Fruit fly (Drosophila melanogaster) whole organism, embryonic: ENCODE data around the gene Polr3G.

Source experiments
- Ada2b ChIP-seq: fragments of 200-800 bp; sonication (Bioruptor generic); IDR thresholded peaks from 2 replicates; pipeline ENCODE4 v1.3.6; 2022; ENCODE audit warnings: missing biosample characterization, missing genetic modification characterization
- Adf1 ChIP-seq: fragments of 200-800 bp; sonication (Bioruptor generic); IDR thresholded peaks from 2 replicates; pipeline ENCODE4 v1.3.6; 2022; ENCODE audit warnings: missing biosample characterization, missing genetic modification characterization
- B-H2 ChIP-seq: fragments of 200-800 bp; sonication (Bioruptor generic); optimal IDR thresholded peaks from 2 replicates; lab custom pipeline; 2018; ENCODE audit warnings: missing biosample characterization, mild to moderate bottlenecking, missing genetic modification characterization
- BEAF-32 ChIP-seq: fragments of 200-800 bp; sonication (Bioruptor generic); optimal IDR thresholded peaks from 3 replicates; lab custom pipeline; 2017; ENCODE audit warnings: missing biosample characterization, missing genetic modification characterization, mild to moderate bottlenecking, moderate library complexity, missing genetic modification reagents
- CG1233 ChIP-seq: fragments of 200-800 bp; sonication (Bioruptor generic); optimal IDR thresholded peaks from 4 replicates; lab custom pipeline; 2018; ENCODE audit warnings: missing biosample characterization, mild to moderate bottlenecking, missing genetic modification characterization
- CG13287 ChIP-seq: fragments of 200-800 bp; sonication (Bioruptor generic); IDR thresholded peaks from 2 replicates; pipeline ENCODE4 v1.3.6; 2022; ENCODE audit warnings: missing biosample characterization, missing genetic modification characterization; ENCODE audit not compliant: partially characterized antibody
- CG2199 ChIP-seq: fragments of 200-800 bp; sonication (Bioruptor generic); IDR thresholded peaks from 3 replicates; pipeline ENCODE4 v1.3.6; 2022; ENCODE audit warnings: missing biosample characterization, missing genetic modification characterization
- CG2889 ChIP-seq: fragments of 200-800 bp; sonication (Bioruptor generic); IDR thresholded peaks from 3 replicates; pipeline ENCODE4 v1.3.6; 2022; ENCODE audit warnings: missing biosample characterization, missing genetic modification characterization
- CG30020 ChIP-seq: fragments of 200-800 bp; optimal IDR thresholded peaks from 2 replicates; lab custom pipeline; 2019; ENCODE audit warnings: missing biosample characterization, mild to moderate bottlenecking, missing genetic modification characterization, moderate library complexity
- CG3065 ChIP-seq: fragments of 200-800 bp; sonication (Bioruptor generic); optimal IDR thresholded peaks from 2 replicates; lab custom pipeline; 2016; ENCODE audit warnings: missing biosample characterization, missing genetic modification characterization
- CG32532 ChIP-seq: fragments of 200-800 bp; sonication (Bioruptor generic); IDR thresholded peaks from 2 replicates; pipeline ENCODE4 v1.3.6; 2022; ENCODE audit warnings: missing biosample characterization, missing genetic modification characterization
- CG33213 ChIP-seq: fragments of 200-800 bp; sonication (Bioruptor generic); optimal IDR thresholded peaks from 3 replicates; lab custom pipeline; 2016; ENCODE audit warnings: missing biosample characterization, missing genetic modification characterization
- CG33557 ChIP-seq: fragments of 200-800 bp; sonication (Bioruptor generic); optimal IDR thresholded peaks from 2 replicates; lab custom pipeline; 2019; ENCODE audit warnings: missing biosample characterization, mild to moderate bottlenecking, missing genetic modification characterization, moderate library complexity
- CG3726 ChIP-seq: fragments of 200-800 bp; sonication (Bioruptor generic); IDR thresholded peaks from 3 replicates; pipeline ENCODE4, ENCODE4 v1.3.6; 2022; ENCODE audit warnings: missing biosample characterization, missing genetic modification characterization
- CG3838 ChIP-seq: fragments of 200-800 bp; sonication (Bioruptor generic); optimal IDR thresholded peaks from 3 replicates; lab custom pipeline; 2016; ENCODE audit warnings: missing biosample characterization, missing genetic modification characterization
- CG4730 ChIP-seq: fragments of 200-800 bp; sonication (Bioruptor generic); IDR thresholded peaks from 2 replicates; pipeline ENCODE4 v1.3.6; 2022; ENCODE audit warnings: missing biosample characterization, missing genetic modification characterization
- CG6683 ChIP-seq: fragments of 200-800 bp; sonication (Bioruptor generic); optimal IDR thresholded peaks from 2 replicates; lab custom pipeline; 2017; ENCODE audit warnings: missing biosample characterization, mild to moderate bottlenecking, missing genetic modification characterization, missing genetic modification reagents
- CG6791 ChIP-seq: fragments of 200-800 bp; sonication (Bioruptor generic); IDR thresholded peaks from 3 replicates; pipeline ENCODE4 v1.3.6; 2022; ENCODE audit warnings: missing biosample characterization, missing genetic modification characterization; ENCODE audit not compliant: partially characterized antibody
- CG7745 ChIP-seq: fragments of 200-800 bp; sonication (Bioruptor generic); optimal IDR thresholded peaks from 2 replicates; lab custom pipeline; 2018; ENCODE audit warnings: missing biosample characterization, mild to moderate bottlenecking, missing genetic modification characterization, moderate library complexity
- CG7786 ChIP-seq: fragments of 200-800 bp; sonication (Bioruptor generic); optimal IDR thresholded peaks from 2 replicates; lab custom pipeline; 2016; ENCODE audit warnings: missing biosample characterization, missing genetic modification characterization
- CoRest ChIP-seq: fragments of 200-800 bp; sonication (Bioruptor generic); optimal IDR thresholded peaks from 3 replicates; lab custom pipeline; 2018; ENCODE audit warnings: missing biosample characterization, mild to moderate bottlenecking, missing genetic modification characterization, moderate library complexity
- Dll ChIP-seq: fragments of 200-800 bp; sonication (Bioruptor generic); IDR thresholded peaks from 4 replicates; pipeline ENCODE4 v1.3.6; 2022; ENCODE audit warnings: missing biosample characterization, missing genetic modification characterization; ENCODE audit not compliant: partially characterized antibody
- H15 ChIP-seq: fragments of 200-800 bp; sonication (Bioruptor generic); IDR thresholded peaks from 3 replicates; pipeline ENCODE4 v1.3.6; 2022; ENCODE audit warnings: missing biosample characterization, missing genetic modification characterization
- HLH4C ChIP-seq: fragments of 200-800 bp; sonication (Bioruptor generic); IDR thresholded peaks from 3 replicates; pipeline ENCODE4 v1.3.6; 2022; ENCODE audit warnings: missing biosample characterization, missing genetic modification characterization; ENCODE audit not compliant: partially characterized antibody
- HmgZ ChIP-seq: fragments of 200-800 bp; sonication (Bioruptor generic); optimal IDR thresholded peaks from 2 replicates; lab custom pipeline; 2018; ENCODE audit warnings: missing biosample characterization, mild to moderate bottlenecking, missing genetic modification characterization
- Scr ChIP-seq: fragments of 200-800 bp; sonication (Bioruptor generic); IDR thresholded peaks from 2 replicates; pipeline ENCODE4 v1.3.6; 2022; ENCODE audit warnings: missing biosample characterization, missing genetic modification characterization; ENCODE audit not compliant: partially characterized antibody
- Sox102F ChIP-seq: fragments of 200-800 bp; sonication (Bioruptor generic); optimal IDR thresholded peaks from 2 replicates; lab custom pipeline; 2018; ENCODE audit warnings: missing biosample characterization, mild to moderate bottlenecking, missing genetic modification characterization, moderate library complexity
- Ssrp ChIP-seq: fragments of 200-800 bp; sonication (Bioruptor generic); optimal IDR thresholded peaks from 2 replicates; lab custom pipeline; 2018; ENCODE audit warnings: missing biosample characterization, mild to moderate bottlenecking, missing genetic modification characterization, moderate library complexity
- ab ChIP-seq: fragments of 200-800 bp; sonication (Bioruptor generic); optimal IDR thresholded peaks from 2 replicates; lab custom pipeline; 2016; ENCODE audit warnings: missing biosample characterization, missing genetic modification characterization
- al ChIP-seq: fragments of 200-800 bp; sonication (Bioruptor generic); IDR thresholded peaks from 2 replicates; pipeline ENCODE4 v1.3.6; 2022; ENCODE audit warnings: missing biosample characterization, missing genetic modification characterization
- amos ChIP-seq: fragments of 200-800 bp; sonication (Bioruptor generic); IDR thresholded peaks from 2 replicates; pipeline ENCODE4 v1.3.6; 2022; ENCODE audit warnings: missing biosample characterization, missing genetic modification characterization; ENCODE audit not compliant: partially characterized antibody
- bcd ChIP-seq: fragments of 200-800 bp; sonication (Bioruptor generic); optimal IDR thresholded peaks from 2 replicates; lab custom pipeline; 2017; ENCODE audit warnings: missing biosample characterization, mild to moderate bottlenecking, missing genetic modification characterization
- bigmax ChIP-seq: fragments of 200-800 bp; sonication (Bioruptor generic); optimal IDR thresholded peaks from 2 replicates; lab custom pipeline; 2018; ENCODE audit warnings: missing biosample characterization, mild to moderate bottlenecking, missing genetic modification characterization
- bsh ChIP-seq, 2 experiments: fragments of 200-800 bp; sonication (Bioruptor generic); optimal IDR thresholded peaks; 2 replicates each; lab custom pipeline; 2017 to 2018; ENCODE audit warnings: mild to moderate bottlenecking in 2 of 2, missing biosample characterization in 2 of 2, missing genetic modification characterization in 2 of 2, moderate library complexity in 1 of 2
- chinmo ChIP-seq: fragments of 200-800 bp; sonication (Bioruptor generic); IDR thresholded peaks from 4 replicates; pipeline ENCODE4 v1.3.6; 2022; ENCODE audit warnings: missing biosample characterization, missing genetic modification characterization; ENCODE audit not compliant: partially characterized antibody
- crol ChIP-seq: fragments of 200-800 bp; sonication (Bioruptor generic); IDR thresholded peaks from 2 replicates; pipeline ENCODE4 v1.3.6; 2022; ENCODE audit warnings: missing biosample characterization, missing genetic modification characterization
- crp ChIP-seq, 2 experiments: fragments of 200-800 bp; sonication (Bioruptor generic); optimal IDR thresholded peaks; 2 replicates in 1 of 2; 3 replicates in 1 of 2; lab custom pipeline; 2017; ENCODE audit warnings: missing biosample characterization in 2 of 2, missing genetic modification characterization in 2 of 2, mild to moderate bottlenecking in 1 of 2, moderate library complexity in 1 of 2
- fd3F ChIP-seq: fragments of 200-800 bp; sonication (Bioruptor generic); optimal IDR thresholded peaks from 2 replicates; lab custom pipeline; 2018; ENCODE audit warnings: missing biosample characterization, mild to moderate bottlenecking, missing genetic modification characterization, moderate library complexity
- hb ChIP-seq: fragments of 200-800 bp; sonication (Bioruptor generic); IDR thresholded peaks from 3 replicates; pipeline ENCODE4 v1.3.6; 2022; ENCODE audit warnings: missing biosample characterization, missing genetic modification characterization; ENCODE audit not compliant: partially characterized antibody
- psq ChIP-seq: fragments of 200-800 bp; sonication (Bioruptor generic); optimal IDR thresholded peaks from 2 replicates; lab custom pipeline; 2017; ENCODE audit warnings: missing biosample characterization, missing genetic modification characterization
- sna ChIP-seq: fragments of 200-800 bp; sonication (Bioruptor generic); IDR thresholded peaks from 2 replicates; pipeline ENCODE4 v1.3.6; 2022; ENCODE audit warnings: missing biosample characterization, missing genetic modification characterization; ENCODE audit not compliant: partially characterized antibody
- unc-4 ChIP-seq: fragments of 200-800 bp; sonication (Bioruptor generic); IDR thresholded peaks from 2 replicates; pipeline ENCODE4 v1.3.6; 2022; ENCODE audit warnings: missing biosample characterization, missing genetic modification characterization; ENCODE audit not compliant: partially characterized antibody
- vnd ChIP-seq: fragments of 200-800 bp; sonication (Bioruptor generic); IDR thresholded peaks from 3 replicates; pipeline ENCODE4 v1.3.6; 2022; ENCODE audit warnings: missing biosample characterization, missing genetic modification characterization; ENCODE audit not compliant: partially characterized antibody

Polr3G gene

DNA sequence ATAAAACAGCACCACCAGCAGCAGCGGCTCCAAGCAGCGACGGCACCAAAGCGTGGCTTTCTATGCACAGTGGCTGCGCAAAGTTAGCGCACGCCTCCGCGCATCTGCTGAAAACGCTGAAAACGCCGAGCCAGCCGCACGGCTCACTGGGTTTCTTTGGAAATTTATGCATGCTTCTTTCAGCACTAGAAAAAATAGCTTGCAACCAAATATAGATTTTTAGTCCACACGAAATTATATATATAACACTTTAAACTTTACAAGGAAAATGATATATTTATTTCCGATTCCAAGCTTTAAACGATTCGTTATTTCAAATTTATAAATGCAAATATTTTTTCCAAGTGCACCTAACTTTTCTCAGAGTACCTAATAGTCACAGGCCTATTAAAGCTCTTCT is 22.3 kb downstream of the Polr3G start (continued):
- TF ChIP-seq CG7786 (no peak), CG3726 (GFP tag; lab: Robert Waterston, UW) (no peak), CoRest (tag; lab: Kevin White, UChicago) (peak; percentile 36), crp (GFP tag; optimal IDR thresholded peaks at IDR 0.05; lab: Kevin White, UChicago) (no peak), CG3838 (GFP tag; lab: Kevin White, UChicago) (no peak), B-H2 (GFP tag; lab: Kevin White, UChicago) (no peak), Ssrp (tag; lab: Kevin White, UChicago) (peak; percentile 48), CG2889 (no peak), psq (GFP tag; lab: Kevin White, UChicago) (no peak), CG33557 (GFP tag; lab: Kevin White, UChicago) (peak; percentile 14), CG6683 (GFP tag; lab: Kevin White, UChicago) (no peak), HmgZ (tag; lab: Kevin White, UChicago) (no peak), Ada2b (no peak), bsh (GFP tag; optimal IDR thresholded peaks at IDR 0.05; lab: Kevin White, UChicago) (peak in 1 of 2 experiments; percentile 81), CG4730 (GFP tag; lab: Robert Waterston, UW) (no peak), CG33213 (no peak), bigmax (no peak), CG1233 (GFP tag; lab: Kevin White, UChicago) (peak; percentile 24), CG32532 (GFP tag; lab: Robert Waterston, UW) (0 out of 2 replicates have a peak, but pooled peaks have one; percentile 32), H15 (GFP tag; lab: Robert Waterston, UW) (no peak), Sox102F (peak; percentile 58), ab (GFP tag; lab: Kevin White, UChicago) (no peak), CG30020 (no peak), Adf1 (no peak), al (peak; percentile 23; the same call in 1 of the 2 replicates)

DNA sequence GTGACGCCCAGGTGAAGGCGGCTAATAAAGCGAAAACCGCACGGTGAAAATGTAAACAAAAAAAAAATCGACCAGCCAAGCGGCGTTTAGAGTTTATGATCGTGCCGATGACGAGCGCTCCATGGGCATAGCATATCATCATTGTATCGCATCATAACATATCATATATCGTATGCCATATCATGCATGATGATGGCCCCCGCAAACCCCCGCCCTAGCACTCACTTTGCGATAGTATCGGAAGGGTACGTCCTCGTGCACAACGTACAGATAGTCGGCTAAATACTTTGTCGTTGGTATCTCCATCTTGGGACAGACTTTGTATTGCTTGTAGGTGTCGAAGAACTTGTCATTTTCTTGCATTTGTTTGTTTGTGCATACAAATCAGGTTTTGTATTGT is 23.7 kb downstream of the Polr3G start:
- peak; percentile 54; the same call in 1 of the 4 replicates for TF ChIP-seq Dll
- no peak for TF ChIP-seq vnd (GFP tag; lab: Robert Waterston, UW)
- TF ChIP-seq unc-4: 0 out of 2 replicates have a peak, but pooled peaks have one; percentile 35
- TF ChIP-seq CG3065: no peak
- TF ChIP-seq chinmo: 0 out of 4 replicates have a peak, but pooled peaks have one; percentile 47
- no peak for TF ChIP-seq sna (GFP tag; lab: Robert Waterston, UW)
- no peak for TF ChIP-seq CG7745 (tag; lab: Kevin White, UChicago)
- TF ChIP-seq CG6791 (GFP tag; lab: Robert Waterston, UW): 0 out of 3 replicates have a peak, but pooled peaks have one; percentile 56
- TF ChIP-seq HLH4C (GFP tag; lab: Robert Waterston, UW): peak; percentile 33; the same call in 1 of the 3 replicates
- TF ChIP-seq crol (GFP tag; lab: Robert Waterston, UW): peak; percentile 55
- TF ChIP-seq CG2199 (GFP tag; lab: Robert Waterston, UW): 0 out of 3 replicates have a peak, but pooled peaks have one; percentile 44
- peak; percentile 43; the same call in 1 of the 2 replicates for TF ChIP-seq amos
- TF ChIP-seq Scr (GFP tag; lab: Robert Waterston, UW): peak; percentile 54
- no peak for TF ChIP-seq bcd (GFP tag; lab: Kevin White, UChicago)
- TF ChIP-seq BEAF-32 (GFP tag; lab: Kevin White, UChicago): peak; percentile 35
- no peak for TF ChIP-seq fd3F (GFP tag; lab: Kevin White, UChicago)
- TF ChIP-seq hb (GFP tag; lab: Robert Waterston, UW): 0 out of 3 replicates have a peak, but pooled peaks have one; percentile 48
- peak; percentile 37; the same call in 1 of the 2 replicates for TF ChIP-seq CG13287
